Fruit fly (Drosophila melanogaster): ENCODE results near the gene salr.

DNA sequence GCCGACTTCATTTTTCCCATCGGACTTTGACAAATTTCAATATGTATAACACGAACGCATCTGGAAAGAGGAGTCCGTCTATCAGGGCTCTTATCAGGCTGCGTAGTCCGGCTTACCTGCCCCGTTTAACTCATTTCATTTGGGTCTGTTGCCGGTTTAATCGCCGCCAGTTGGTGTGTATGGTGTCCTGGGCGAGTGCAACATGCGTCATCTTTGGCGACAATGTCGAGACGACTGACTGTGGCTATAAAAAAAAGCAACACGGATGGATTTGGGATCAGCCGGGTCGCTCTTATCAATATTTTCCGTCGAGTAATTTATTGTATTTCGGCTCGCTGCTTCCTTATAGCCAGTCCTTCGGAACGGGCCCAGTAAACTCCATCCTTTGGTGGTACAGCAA is 60.0 kb downstream of the salr start:
- no peak for TF ChIP-seq Myc (optimal IDR thresholded peaks at IDR 0.05)
- TF ChIP-seq h (optimal IDR thresholded peaks at IDR 0.05), result no peak
- no peak for TF ChIP-seq psq (optimal IDR thresholded peaks at IDR 0.05)

Data from Kc167 (cell line).